Fruit fly (Drosophila melanogaster): Measurements from ENCODE around the gene CG6511.

The CG6511 gene

DNA sequence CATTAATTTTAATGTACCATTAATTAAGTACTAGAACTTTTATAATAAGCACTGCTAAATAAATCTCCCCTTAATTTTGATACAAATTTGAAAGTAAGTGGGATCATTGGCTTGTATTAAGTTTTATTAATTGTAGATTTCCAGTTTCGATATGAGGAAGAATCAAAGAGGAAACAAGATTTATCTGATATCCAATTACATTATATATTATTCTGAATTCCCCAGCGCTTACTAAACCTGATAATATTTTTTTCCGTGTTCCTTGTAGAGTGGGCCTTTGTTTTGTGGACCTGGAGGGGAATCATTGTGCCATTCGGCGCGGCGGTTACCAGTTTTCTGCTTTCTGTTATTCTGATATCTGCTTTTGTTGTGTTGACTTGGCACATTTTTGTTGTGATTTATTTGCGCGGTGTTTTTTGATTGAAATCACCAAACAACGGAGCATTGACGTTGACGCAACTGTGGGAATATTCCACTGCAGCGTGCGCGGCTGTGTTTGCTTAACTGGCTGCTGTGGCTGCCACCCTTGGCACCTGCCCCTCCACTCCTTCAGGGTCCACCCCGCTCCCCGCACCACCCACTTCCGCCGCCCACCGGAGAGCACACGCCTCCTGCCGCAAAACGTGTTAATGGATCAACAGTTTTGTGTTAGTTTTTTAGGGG, 36.6 kb upstream of the CG6511 start:
- TF ChIP-seq Hr38 (GFP tag; optimal IDR thresholded peaks at IDR 0.05) (no peak), CG6854 (GFP tag; optimal IDR thresholded peaks at IDR 0.05) (no peak), CG8319 (GFP tag; optimal IDR thresholded peaks at IDR 0.05) (no peak), CG7368 (GFP tag; optimal IDR thresholded peaks at IDR 0.05) (no peak), achi (GFP tag; optimal IDR thresholded peaks at IDR 0.05) (peak; percentile 37), CG11762 (GFP tag; optimal IDR thresholded peaks at IDR 0.05; ENCODE audit: insufficient read depth) (no peak), CG15336 (GFP tag; IDR thresholded peaks at IDR 0.05) (no peak), CG16779 (tag; optimal IDR thresholded peaks at IDR 0.05) (no peak), OdsH (GFP tag; optimal IDR thresholded peaks at IDR 0.05) (peak; percentile 12), acj6 (GFP tag; optimal IDR thresholded peaks at IDR 0.05) (peak; percentile 52), CG11294 (GFP tag; IDR thresholded peaks at IDR 0.05) (no peak), fd85E (GFP tag; optimal IDR thresholded peaks at IDR 0.05) (no peak), net (GFP tag; optimal IDR thresholded peaks at IDR 0.05) (peak; percentile 15), lz (GFP tag; optimal IDR thresholded peaks at IDR 0.05) (peak; percentile 48), Eip93F (GFP tag; optimal IDR thresholded peaks at IDR 0.05) (no peak), ss (GFP tag; optimal IDR thresholded peaks at IDR 0.05) (no peak), vri (GFP tag; optimal IDR thresholded peaks at IDR 0.05) (peak; percentile 57), pdm3 (GFP tag; optimal IDR thresholded peaks at IDR 0.05) (peak; percentile 23), Smox (GFP tag; optimal IDR thresholded peaks at IDR 0.05) (peak; percentile 66), salr (GFP tag; optimal IDR thresholded peaks at IDR 0.05) (peak in 1 of 2 experiments; percentile 18), Ets21C (GFP tag; optimal IDR thresholded peaks at IDR 0.05) (peak; percentile 23), Blimp-1 (GFP tag; optimal IDR thresholded peaks at IDR 0.05) (no peak), Hr39 (GFP tag; optimal IDR thresholded peaks at IDR 0.05) (peak; percentile 56), svp (GFP tag) (peak; percentile 6), CG6792 (GFP tag; optimal IDR thresholded peaks at IDR 0.05) (peak; percentile 32), dac (GFP tag; optimal IDR thresholded peaks at IDR 0.05) (no peak), CG8119 (GFP tag; IDR thresholded peaks at IDR 0.05) (no peak), CG3032 (tag; optimal IDR thresholded peaks at IDR 0.05) (no peak), Eip75B (GFP tag; optimal IDR thresholded peaks at IDR 0.05) (no peak), CG10669 (GFP tag; optimal IDR thresholded peaks at IDR 0.05) (no peak), Hr4 (GFP tag; optimal IDR thresholded peaks at IDR 0.05) (peak; percentile 12), Lpt (GFP tag; optimal IDR thresholded peaks at IDR 0.05) (no peak), CG32006 (GFP tag; optimal IDR thresholded peaks at IDR 0.05) (peak; percentile 31), CG34406 (GFP tag; optimal IDR thresholded peaks at IDR 0.05) (peak; percentile 38), CG6808 (GFP tag; optimal IDR thresholded peaks at IDR 0.05) (no peak), dsx (GFP tag; optimal IDR thresholded peaks at IDR 0.05; ENCODE audit: poor library complexity, severe bottlenecking) (no peak), CG8632 (GFP tag; optimal IDR thresholded peaks at IDR 0.05) (peak; percentile 36), CG4318 (GFP tag; optimal IDR thresholded peaks at IDR 0.05) (no peak), spab (GFP tag; optimal IDR thresholded peaks at IDR 0.05) (no peak), fkh (GFP tag; optimal IDR thresholded peaks at IDR 0.05) (peak; percentile 86), Sox14 (GFP tag; optimal IDR thresholded peaks at IDR 0.05) (peak; percentile 37), esn (GFP tag; optimal IDR thresholded peaks at IDR 0.05) (peak; percentile 67), CG9139 (GFP tag; optimal IDR thresholded peaks at IDR 0.05) (no peak), Sox15 (GFP tag; optimal IDR thresholded peaks at IDR 0.05) (peak; percentile 27), eg (GFP tag; IDR thresholded peaks at IDR 0.05) (no peak), CG3919 (GFP tag; optimal IDR thresholded peaks at IDR 0.05) (peak; percentile 7), CG11902 (GFP tag; optimal IDR thresholded peaks at IDR 0.05) (no peak), CG6276 (GFP tag; optimal IDR thresholded peaks at IDR 0.05) (no peak), Sox102F (GFP tag; optimal IDR thresholded peaks at IDR 0.05) (peak; percentile 14), Ets96B (tag; optimal IDR thresholded peaks at IDR 0.05) (no peak), CG6163 (GFP tag; IDR thresholded peaks at IDR 0.05) (0 out of 3 replicates have a peak, but pooled peaks have one; percentile 20)
